Fruit fly (Drosophila melanogaster): ENCODE results near the gene shv.

Gene shv

dm6 chr2L:484281-484943 lies 31.5 kb downstream of the shv start:
- TF ChIP-seq CG8632 (GFP tag; optimal IDR thresholded peaks at IDR 0.05), result peak; percentile 11
- peak; percentile 100 for TF ChIP-seq svp (GFP tag)
- TF ChIP-seq vri (GFP tag; optimal IDR thresholded peaks at IDR 0.05), result peak; percentile 83
- peak; percentile 42 for TF ChIP-seq CG3032 (tag; optimal IDR thresholded peaks at IDR 0.05)
- TF ChIP-seq Eip78C (GFP tag), result peak; percentile 32
- no peak for TF ChIP-seq CG9139 (GFP tag; optimal IDR thresholded peaks at IDR 0.05)
- TF ChIP-seq Smox (GFP tag; optimal IDR thresholded peaks at IDR 0.05), result no peak
- TF ChIP-seq achi (GFP tag; optimal IDR thresholded peaks at IDR 0.05), result peak; percentile 13
- TF ChIP-seq CG6276 (GFP tag; optimal IDR thresholded peaks at IDR 0.05), result no peak
- TF ChIP-seq Sox14 (GFP tag; optimal IDR thresholded peaks at IDR 0.05), result peak; percentile 38
- TF ChIP-seq pdm3 (GFP tag; optimal IDR thresholded peaks at IDR 0.05), result no peak
- peak; percentile 64 for TF ChIP-seq fkh (GFP tag; optimal IDR thresholded peaks at IDR 0.05)
- no peak for TF ChIP-seq CG11902 (GFP tag; optimal IDR thresholded peaks at IDR 0.05)
- TF ChIP-seq CG4318 (GFP tag; optimal IDR thresholded peaks at IDR 0.05), result no peak
- TF ChIP-seq CG6163 (GFP tag; IDR thresholded peaks at IDR 0.05), result 0 out of 3 replicates have a peak, but pooled peaks have one; percentile 36
- TF ChIP-seq eg (GFP tag; IDR thresholded peaks at IDR 0.05), result peak; percentile 10; the same call in 1 of the 3 replicates
- peak; percentile 20 for TF ChIP-seq CG6808 (GFP tag; optimal IDR thresholded peaks at IDR 0.05)
- no peak for TF ChIP-seq Lpt (GFP tag; optimal IDR thresholded peaks at IDR 0.05)
- TF ChIP-seq CG16779 (tag; optimal IDR thresholded peaks at IDR 0.05), result peak; percentile 17
- no peak for TF ChIP-seq ss (GFP tag; optimal IDR thresholded peaks at IDR 0.05)
- no peak for TF ChIP-seq CG8319 (GFP tag; optimal IDR thresholded peaks at IDR 0.05)

dm6 chr2L:485127-485824 lies 32.4 kb downstream of the shv start:
- TF ChIP-seq Sox102F (GFP tag; optimal IDR thresholded peaks at IDR 0.05) (no peak), eg (GFP tag; IDR thresholded peaks at IDR 0.05) (no peak), achi (GFP tag; optimal IDR thresholded peaks at IDR 0.05) (no peak), Blimp-1 (GFP tag; optimal IDR thresholded peaks at IDR 0.05) (no peak), Eip93F (GFP tag; optimal IDR thresholded peaks at IDR 0.05) (peak; percentile 48)

DNA sequence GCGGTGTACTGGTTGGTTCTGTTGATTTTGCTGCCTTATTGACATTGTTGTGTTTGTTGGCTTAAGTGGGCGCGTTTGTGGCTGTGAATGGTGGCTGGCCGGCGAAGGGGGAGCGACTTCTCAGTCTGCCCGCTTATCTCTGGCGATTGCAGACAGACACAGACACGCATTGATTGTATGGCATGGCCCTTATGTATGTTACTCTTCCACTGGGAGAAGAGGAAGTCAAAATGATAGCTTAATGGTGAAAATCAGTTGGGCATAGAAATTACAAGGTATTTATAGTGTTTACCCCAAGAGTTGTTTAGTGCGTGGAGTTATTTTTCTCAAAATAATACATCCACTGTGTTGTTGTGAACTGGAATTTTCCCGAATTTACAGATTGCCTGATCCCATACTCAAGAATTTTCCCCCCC lies 32.9 kb downstream of the shv start:
- peak; percentile 58 for TF ChIP-seq CG31627 (GFP tag; optimal IDR thresholded peaks at IDR 0.05)
- peak; percentile 90 for TF ChIP-seq Sox14 (GFP tag; optimal IDR thresholded peaks at IDR 0.05)
- peak; percentile 80 for TF ChIP-seq CG10669 (GFP tag; optimal IDR thresholded peaks at IDR 0.05)
- peak; percentile 88 for TF ChIP-seq dsx (GFP tag; optimal IDR thresholded peaks at IDR 0.05; ENCODE audit: poor library complexity, severe bottlenecking)
- TF ChIP-seq esn (GFP tag; optimal IDR thresholded peaks at IDR 0.05), result peak; percentile 88
- peak; percentile 82 for TF ChIP-seq spab (GFP tag; optimal IDR thresholded peaks at IDR 0.05)
- peak; percentile 51 for TF ChIP-seq CG3032 (tag; optimal IDR thresholded peaks at IDR 0.05)
- 0 out of 2 replicates have a peak, but pooled peaks have one; percentile 20 for TF ChIP-seq CG15336 (GFP tag; IDR thresholded peaks at IDR 0.05)
- TF ChIP-seq salr (GFP tag; optimal IDR thresholded peaks at IDR 0.05), result peak; percentile 55 to 67
- TF ChIP-seq dac (GFP tag; optimal IDR thresholded peaks at IDR 0.05), result peak; percentile 31
- peak; percentile 88 for TF ChIP-seq Sox102F (GFP tag; optimal IDR thresholded peaks at IDR 0.05)
- TF ChIP-seq Eip75B (GFP tag; optimal IDR thresholded peaks at IDR 0.05), result peak; percentile 87
- TF ChIP-seq CG11762 (GFP tag; optimal IDR thresholded peaks at IDR 0.05; ENCODE audit: insufficient read depth), result peak; percentile 43
- TF ChIP-seq CG11294 (GFP tag; IDR thresholded peaks at IDR 0.05), result peak; percentile 40; the same call in 1 of the 2 replicates
- peak; percentile 56 for TF ChIP-seq fd59A (GFP tag; optimal IDR thresholded peaks at IDR 0.05)
- peak; percentile 70 for TF ChIP-seq Blimp-1 (GFP tag; optimal IDR thresholded peaks at IDR 0.05)
- TF ChIP-seq CG8319 (GFP tag; optimal IDR thresholded peaks at IDR 0.05), result peak; percentile 63
- TF ChIP-seq fd85E (GFP tag; optimal IDR thresholded peaks at IDR 0.05), result peak; percentile 70
- TF ChIP-seq vri (GFP tag; optimal IDR thresholded peaks at IDR 0.05), result peak; percentile 93
- peak; percentile 60 for TF ChIP-seq CG6276 (GFP tag; optimal IDR thresholded peaks at IDR 0.05)
- TF ChIP-seq CG10631 (GFP tag; optimal IDR thresholded peaks at IDR 0.05), result peak; percentile 90
- TF ChIP-seq Ets96B (tag; optimal IDR thresholded peaks at IDR 0.05), result peak; percentile 53
- TF ChIP-seq CG3919 (GFP tag; optimal IDR thresholded peaks at IDR 0.05), result peak; percentile 80
- TF ChIP-seq Sox15 (GFP tag; optimal IDR thresholded peaks at IDR 0.05), result peak; percentile 42
- peak; percentile 81 for TF ChIP-seq Smox (GFP tag; optimal IDR thresholded peaks at IDR 0.05)
- peak; percentile 76 for TF ChIP-seq lz (GFP tag; optimal IDR thresholded peaks at IDR 0.05)
- TF ChIP-seq CG11902 (GFP tag; optimal IDR thresholded peaks at IDR 0.05), result peak; percentile 25
- peak; percentile 96 for TF ChIP-seq Eip78C (GFP tag)
- peak; percentile 90 for TF ChIP-seq CG6854 (GFP tag; optimal IDR thresholded peaks at IDR 0.05)
- peak; percentile 88 for TF ChIP-seq net (GFP tag; optimal IDR thresholded peaks at IDR 0.05)

All from whole organism, prepupa.